Worm (Caenorhabditis elegans): Measurements from ENCODE around the gene oac-11.

DNA sequence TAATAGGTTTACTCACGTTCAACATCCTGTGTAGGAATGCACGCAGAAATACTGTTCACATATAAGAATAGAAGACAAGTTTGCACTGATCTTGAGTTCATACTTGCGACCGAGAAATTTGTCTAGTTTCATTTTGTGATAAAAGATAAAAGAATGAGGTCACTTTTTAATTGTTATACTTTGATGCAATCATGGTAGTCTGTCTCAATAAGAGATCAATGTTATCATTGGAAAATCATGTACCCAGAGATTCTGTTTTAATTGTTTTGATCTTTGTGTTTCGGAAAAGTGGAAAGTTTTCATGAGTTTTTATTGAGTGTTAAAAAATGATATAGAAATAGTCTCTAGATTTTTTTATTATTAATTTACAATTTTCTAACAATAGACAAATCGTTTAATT, 28.3 kb downstream of the oac-11 start, which contains the start of gene F54D10.9:
- TF ChIP-seq nhr-237 (tag; optimal IDR thresholded peaks at IDR 0.05): no peak
- no peak for TF ChIP-seq pha-4 (tag; optimal IDR thresholded peaks at IDR 0.05)
- TF ChIP-seq lsy-2 (tag; optimal IDR thresholded peaks at IDR 0.05): no peak
- TF ChIP-seq nhr-76 (tag; optimal IDR thresholded peaks at IDR 0.05): no peak
- TF ChIP-seq nhr-12 (tag; optimal IDR thresholded peaks at IDR 0.05): no peak

All from whole organism, mixed stage, embryonic.